Worm (Caenorhabditis elegans) whole organism, L3 larva: ENCODE measurements around the gene dsb-1.

Source experiments
- R02D3.7 ChIP-seq: fragments of 150-350 bp; optimal IDR thresholded peaks from 2 replicates; lab custom pipeline; 2014; ENCODE audit warnings: missing biosample characterization, missing genetic modification characterization
- aly-2 ChIP-seq: fragments of 150-350 bp; optimal IDR thresholded peaks from 2 replicates; lab custom pipeline; 2014; ENCODE audit warnings: missing biosample characterization, missing genetic modification characterization
- ama-1 ChIP-seq: fragments of 150-350 bp; optimal IDR thresholded peaks from 2 replicates; lab custom pipeline; 2018
- ceh-16 ChIP-seq: sonication (generic microtip); optimal IDR thresholded peaks from 2 replicates; lab custom pipeline; 2017; ENCODE audit warnings: missing biosample characterization, missing genetic modification characterization
- ceh-28 ChIP-seq: fragments of 150-350 bp; optimal IDR thresholded peaks from 2 replicates; lab custom pipeline; 2014; ENCODE audit warnings: missing biosample characterization, missing genetic modification reagents, missing genetic modification characterization
- ceh-9 ChIP-seq: sonication (generic microtip); optimal IDR thresholded peaks from 2 replicates; lab custom pipeline; 2018; ENCODE audit warnings: missing biosample characterization, missing genetic modification characterization
- daf-12 ChIP-seq: fragments of 150-350 bp; optimal IDR thresholded peaks from 2 replicates; lab custom pipeline; 2014; ENCODE audit warnings: missing biosample characterization, missing genetic modification reagents, missing genetic modification characterization
- egl-27 ChIP-seq: sonication (generic microtip); optimal IDR thresholded peaks from 4 replicates; lab custom pipeline; 2017; ENCODE audit warnings: missing biosample characterization, missing genetic modification reagents, missing genetic modification characterization
- egl-5 ChIP-seq: fragments of 150-350 bp; optimal IDR thresholded peaks from 2 replicates; lab custom pipeline; 2017; ENCODE audit warnings: missing biosample characterization, missing genetic modification reagents, missing genetic modification characterization, inconsistent platforms
- elt-2 ChIP-seq: sonication (generic microtip); optimal IDR thresholded peaks from 2 replicates; lab custom pipeline; 2016; ENCODE audit warnings: missing genetic modification reagents, mild to moderate bottlenecking, missing genetic modification characterization, missing compliant biosample characterization
- elt-3 ChIP-seq, 3 experiments: fragments of 150-350 bp in 1 of 3; sonication (generic microtip) in 2 of 3; optimal IDR thresholded peaks; 2 replicates in 2 of 3; 4 replicates in 1 of 3; lab custom pipeline; 2014 to 2017; ENCODE audit warnings: missing biosample characterization in 3 of 3, missing genetic modification characterization in 3 of 3
- eor-1 ChIP-seq, 2 experiments: fragments of 150-350 bp; optimal IDR thresholded peaks; 2 replicates each; lab custom pipeline; 2014 to 2018; ENCODE audit warnings: missing biosample characterization in 2 of 2, missing genetic modification characterization in 2 of 2
- fos-1 ChIP-seq: fragments of 150-350 bp; optimal IDR thresholded peaks from 2 replicates; lab custom pipeline; 2014; ENCODE audit warnings: missing biosample characterization, missing genetic modification characterization
- jun-1 ChIP-seq: fragments of 150-350 bp; optimal IDR thresholded peaks from 2 replicates; lab custom pipeline; 2014; ENCODE audit warnings: missing biosample characterization, missing genetic modification reagents, missing genetic modification characterization
- lin-15B ChIP-seq: fragments of 150-350 bp; optimal IDR thresholded peaks from 2 replicates; lab custom pipeline; 2014; ENCODE audit warnings: missing biosample characterization, missing genetic modification characterization
- lin-39 ChIP-seq: fragments of 150-350 bp; optimal IDR thresholded peaks from 2 replicates; lab custom pipeline; 2018; ENCODE audit warnings: missing biosample characterization, missing genetic modification reagents, missing genetic modification characterization
- lsy-12 ChIP-seq: sonication (generic microtip); optimal IDR thresholded peaks from 2 replicates; lab custom pipeline; 2016; ENCODE audit warnings: mild to moderate bottlenecking, missing genetic modification characterization, missing compliant biosample characterization
- mml-1 ChIP-seq: fragments of 150-350 bp; sonication (generic microtip); optimal IDR thresholded peaks from 3 replicates; lab custom pipeline; 2014; ENCODE audit warnings: missing biosample characterization, missing genetic modification characterization
- nfya-1 ChIP-seq: sonication (generic microtip); optimal IDR thresholded peaks from 2 replicates; lab custom pipeline; 2017; ENCODE audit warnings: missing genetic modification characterization, mild to moderate bottlenecking, missing compliant biosample characterization, antibody characterized with exemption, moderate library complexity; ENCODE audit not compliant: insufficient read depth
- nhr-11 ChIP-seq: fragments of 150-350 bp; optimal IDR thresholded peaks from 2 replicates; lab custom pipeline; 2014; ENCODE audit warnings: missing biosample characterization, missing genetic modification characterization
- nhr-12 ChIP-seq: fragments of 150-350 bp; optimal IDR thresholded peaks from 2 replicates; lab custom pipeline; 2014; ENCODE audit warnings: missing biosample characterization, missing genetic modification characterization
- nhr-23 ChIP-seq: fragments of 150-350 bp; optimal IDR thresholded peaks from 2 replicates; lab custom pipeline; 2014; ENCODE audit warnings: missing biosample characterization, missing genetic modification reagents, missing genetic modification characterization
- nhr-237 ChIP-seq: fragments of 150-350 bp; optimal IDR thresholded peaks from 2 replicates; lab custom pipeline; 2014; ENCODE audit warnings: missing biosample characterization, missing genetic modification characterization
- nhr-25 ChIP-seq: sonication (generic microtip); optimal IDR thresholded peaks from 2 replicates; lab custom pipeline; 2017; ENCODE audit warnings: missing biosample characterization, missing genetic modification characterization
- nhr-28 ChIP-seq: fragments of 150-350 bp; optimal IDR thresholded peaks from 2 replicates; lab custom pipeline; 2014; ENCODE audit warnings: missing biosample characterization, missing genetic modification characterization
- nhr-43 ChIP-seq: sonication (generic microtip); optimal IDR thresholded peaks from 2 replicates; lab custom pipeline; 2016; ENCODE audit warnings: mild to moderate bottlenecking, missing genetic modification characterization, missing compliant biosample characterization; ENCODE audit not compliant: poor library complexity, severe bottlenecking
- nhr-67 ChIP-seq: fragments of 150-350 bp; optimal IDR thresholded peaks from 2 replicates; lab custom pipeline; 2014; ENCODE audit warnings: missing biosample characterization, missing genetic modification characterization
- nhr-76 ChIP-seq: fragments of 150-350 bp; sonication (generic microtip); optimal IDR thresholded peaks from 5 replicates; lab custom pipeline; 2014; ENCODE audit warnings: missing biosample characterization, missing genetic modification characterization
- pha-4 ChIP-seq: fragments of 150-350 bp; optimal IDR thresholded peaks from 2 replicates; lab custom pipeline; 2014; ENCODE audit warnings: missing biosample characterization, missing genetic modification reagents, missing genetic modification characterization
- pqm-1 ChIP-seq: fragments of 150-350 bp; optimal IDR thresholded peaks from 2 replicates; lab custom pipeline; 2017; ENCODE audit warnings: missing biosample characterization, missing genetic modification characterization, inconsistent platforms
- sea-2 ChIP-seq: fragments of 150-350 bp; sonication (generic microtip); optimal IDR thresholded peaks from 4 replicates; lab custom pipeline; 2014; ENCODE audit warnings: missing biosample characterization, missing genetic modification reagents, missing genetic modification characterization
- skn-1 ChIP-seq: fragments of 150-350 bp; optimal IDR thresholded peaks from 2 replicates; lab custom pipeline; 2014; ENCODE audit warnings: missing biosample characterization, missing genetic modification characterization
- snpc-4 ChIP-seq: fragments of 150-350 bp; optimal IDR thresholded peaks from 2 replicates; lab custom pipeline; 2014; ENCODE audit warnings: missing biosample characterization, missing genetic modification characterization
- tbx-2 ChIP-seq: sonication (generic microtip); optimal IDR thresholded peaks from 2 replicates; lab custom pipeline; 2016; ENCODE audit warnings: mild to moderate bottlenecking, missing genetic modification characterization, missing compliant biosample characterization
- unc-39 ChIP-seq: sonication (generic microtip); optimal IDR thresholded peaks from 4 replicates; lab custom pipeline; 2017; ENCODE audit warnings: missing biosample characterization, missing genetic modification characterization
- zag-1 ChIP-seq: fragments of 150-350 bp; optimal IDR thresholded peaks from 2 replicates; lab custom pipeline; 2014; ENCODE audit warnings: missing biosample characterization, missing genetic modification characterization

Gene dsb-1

DNA sequence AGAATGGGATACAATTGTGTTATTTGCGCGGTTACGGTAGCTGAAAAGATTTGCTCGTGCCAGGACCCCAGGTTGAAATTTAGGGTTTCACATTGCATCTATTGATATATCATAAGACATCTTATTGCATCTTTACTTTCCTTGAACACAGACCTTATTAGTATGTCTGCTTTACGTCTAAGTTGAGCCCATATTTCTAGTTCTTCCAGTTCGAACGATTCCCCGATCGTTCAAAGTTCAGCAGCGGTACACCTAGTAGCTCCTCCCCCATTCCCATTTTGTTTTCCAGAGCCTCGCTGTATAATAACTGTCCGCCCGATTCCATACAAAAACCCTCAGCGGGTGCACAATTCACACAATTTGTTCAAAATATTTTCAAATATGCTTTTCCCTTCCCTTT lies 33.0 kb downstream of the dsb-1 start, which contains the start of gene C25G4.17:
C25G4.17 (plus strand) TSS at position 301 of the 400 bp plus-strand sequence.
- TF ChIP-seq daf-12 (no peak), ceh-9 (tag; lab: Kevin White, UChicago) (no peak), R02D3.7 (no peak), elt-3 (tag; optimal IDR thresholded peaks at IDR 0.05; lab: Kevin White, UChicago) (no peak), egl-5 (tag; lab: Kevin White, UChicago) (no peak), nhr-11 (tag; lab: Kevin White, UChicago) (no peak), zag-1 (no peak), ama-1 (lab: Kevin White, UChicago) (no peak), fos-1 (tag; lab: Kevin White, UChicago) (no peak), nhr-67 (tag; lab: Kevin White, UChicago) (no peak), pha-4 (tag; lab: Kevin White, UChicago) (no peak), nhr-237 (tag; lab: Kevin White, UChicago) (no peak), ceh-16 (tag; lab: Kevin White, UChicago) (no peak), nfya-1 (no peak), nhr-43 (no peak), eor-1 (tag; optimal IDR thresholded peaks at IDR 0.05; lab: Kevin White, UChicago) (no peak), nhr-12 (tag; lab: Kevin White, UChicago) (no peak), jun-1 (tag; lab: Kevin White, UChicago) (no peak), snpc-4 (tag; lab: Kevin White, UChicago) (no peak)

DNA sequence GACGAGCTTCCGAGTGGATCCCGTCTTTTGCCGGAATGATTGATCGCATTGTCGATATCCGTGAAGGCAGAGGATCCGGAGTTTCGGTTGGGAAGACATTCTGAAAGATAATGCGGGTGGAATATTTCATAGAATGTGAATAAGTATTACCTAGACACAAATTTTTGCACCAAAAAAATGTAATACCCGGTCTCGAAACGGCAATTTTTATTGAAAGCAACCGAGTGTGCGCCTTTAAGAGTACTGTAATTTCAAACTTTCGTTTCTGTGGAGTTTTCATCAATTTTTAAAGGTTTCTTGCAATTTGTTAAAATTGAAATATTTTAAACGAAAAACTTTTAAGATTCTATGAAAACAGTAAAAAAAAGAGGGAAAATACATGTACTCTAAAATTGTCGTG lies 35.2 kb downstream of the dsb-1 start, which contains the start of gene C25G4.2:
C25G4.2 (minus strand) TSS at position 100 of the 400 bp plus-strand sequence.
- TF ChIP-seq pqm-1 (tag; lab: Kevin White, UChicago) (no peak), tbx-2 (tag; lab: Kevin White, UChicago) (no peak), lsy-12 (tag; lab: Kevin White, UChicago) (no peak), elt-2 (tag; lab: Kevin White, UChicago) (no peak), mml-1 (tag; lab: Kevin White, UChicago) (no peak), elt-3 (tag; optimal IDR thresholded peaks at IDR 0.05; lab: Kevin White, UChicago) (no peak), nhr-11 (tag; lab: Kevin White, UChicago) (no peak), snpc-4 (tag; lab: Kevin White, UChicago) (no peak)

DNA sequence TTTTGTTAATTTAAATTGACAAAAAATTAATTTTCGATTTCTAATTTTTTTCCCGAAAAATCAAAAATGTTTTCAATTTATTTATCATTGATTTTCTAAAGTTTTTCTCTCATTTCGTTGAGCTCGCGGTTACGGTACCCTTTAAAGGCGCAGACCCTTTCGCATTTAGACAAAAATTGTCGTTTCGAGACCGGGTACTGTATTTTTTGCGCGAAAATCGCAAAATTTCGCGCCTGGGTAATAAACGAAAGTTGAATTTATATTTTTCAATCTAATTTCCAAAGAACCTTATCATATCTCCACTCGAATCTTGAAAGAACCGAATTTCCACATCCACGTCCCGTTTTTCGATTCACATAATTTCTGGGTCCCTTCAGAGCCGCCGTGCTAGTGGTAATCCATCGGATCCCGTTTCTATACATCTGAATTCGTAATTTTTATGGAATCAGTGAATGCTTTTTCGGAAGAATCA lies 36.8 kb downstream of the dsb-1 start, which contains the start of gene C25G4.3:
C25G4.3 (minus strand) TSS at position 422 of the 472 bp plus-strand sequence.
- TF ChIP-seq eor-1 (tag; optimal IDR thresholded peaks at IDR 0.05; lab: Kevin White, UChicago) (no peak), nhr-76 (no peak), ceh-28 (tag; lab: Kevin White, UChicago) (no peak), nfya-1 (no peak), nhr-28 (tag; lab: Kevin White, UChicago) (no peak), nhr-67 (tag; lab: Kevin White, UChicago) (no peak), sea-2 (GFP tag; lab: Kevin White, UChicago) (no peak), tbx-2 (tag; lab: Kevin White, UChicago) (no peak), unc-39 (tag; lab: Kevin White, UChicago) (no peak), fos-1 (tag; lab: Kevin White, UChicago) (no peak), egl-27 (tag; lab: Kevin White, UChicago) (no peak), R02D3.7 (no peak), skn-1 (tag; lab: Kevin White, UChicago) (no peak), nhr-23 (tag; lab: Kevin White, UChicago) (no peak), pha-4 (tag; lab: Kevin White, UChicago) (no peak), ceh-16 (tag; lab: Kevin White, UChicago) (no peak), lin-39 (tag; lab: Kevin White, UChicago) (no peak), zag-1 (no peak)

DNA sequence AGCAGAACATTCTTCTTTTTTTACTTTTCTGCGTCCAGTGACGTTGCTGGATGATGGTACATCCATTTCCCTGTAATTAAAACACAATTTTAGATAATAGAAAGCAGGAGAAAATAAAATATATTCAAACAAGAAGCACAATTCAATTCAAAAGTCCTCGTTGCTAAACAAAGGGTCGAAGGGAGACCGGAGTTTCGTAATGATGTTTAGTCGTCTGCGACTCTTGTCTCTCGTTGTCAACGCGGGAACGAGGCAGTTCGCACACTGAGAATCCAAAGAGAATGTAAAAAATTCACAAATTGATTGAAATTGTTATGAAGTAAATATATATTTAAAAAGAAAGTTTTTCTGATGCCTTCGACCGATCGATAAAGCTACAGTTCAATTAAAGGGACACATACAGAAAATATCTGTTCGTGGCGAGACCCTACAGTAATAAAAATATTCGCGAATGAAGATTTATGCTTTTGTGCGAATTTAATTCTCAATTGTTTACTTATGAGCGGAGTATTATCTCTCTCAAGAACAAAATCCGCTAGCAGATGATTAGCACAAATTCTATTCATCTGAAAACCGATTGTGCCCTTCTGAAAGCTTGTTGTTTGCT lies 42.6 kb downstream of the dsb-1 start, which contains the start of gene dpy-26:
dpy-26 (minus strand) TSS at position 111 of the 607 bp plus-strand sequence.
- TF ChIP-seq aly-2 (tag; lab: Kevin White, UChicago) (no peak), nhr-23 (tag; lab: Kevin White, UChicago) (peak; percentile 38), lin-15B (peak; percentile 51), R02D3.7 (no peak), nhr-12 (tag; lab: Kevin White, UChicago) (no peak), lin-39 (tag; lab: Kevin White, UChicago) (peak; percentile 27), nhr-25 (tag; lab: Kevin White, UChicago) (peak; percentile 30)
